Fruit fly (Drosophila melanogaster) whole organism, embryonic: ENCODE data around the gene Nab2.

Experiments
- CG10431 ChIP-seq: fragments of 200-800 bp; sonication (Bioruptor generic); optimal IDR thresholded peaks from 3 replicates; lab custom pipeline; 2018; ENCODE audit warnings: missing biosample characterization, mild to moderate bottlenecking, missing genetic modification characterization
- CG10543 ChIP-seq: fragments of 200-800 bp; sonication (Bioruptor generic); optimal IDR thresholded peaks from 3 replicates; lab custom pipeline; 2017; ENCODE audit warnings: missing biosample characterization, mild to moderate bottlenecking, missing genetic modification characterization, moderate library complexity
- CG12391 ChIP-seq: fragments of 200-800 bp; sonication (Bioruptor generic); optimal IDR thresholded peaks from 3 replicates; lab custom pipeline; 2018; ENCODE audit warnings: missing biosample characterization, mild to moderate bottlenecking, missing genetic modification characterization, moderate library complexity
- CG13296 ChIP-seq: fragments of 200-800 bp; sonication (Bioruptor generic); optimal IDR thresholded peaks from 3 replicates; lab custom pipeline; 2018; ENCODE audit warnings: missing biosample characterization, mild to moderate bottlenecking, missing genetic modification characterization
- CG15269 ChIP-seq: fragments of 200-800 bp; sonication (Bioruptor generic); optimal IDR thresholded peaks from 2 replicates; lab custom pipeline; 2018; ENCODE audit warnings: missing biosample characterization, mild to moderate bottlenecking, missing genetic modification characterization, moderate library complexity
- CG15696 ChIP-seq: fragments of 200-800 bp; sonication (Bioruptor generic); optimal IDR thresholded peaks from 2 replicates; lab custom pipeline; 2019; ENCODE audit warnings: missing biosample characterization, mild to moderate bottlenecking, missing genetic modification characterization, moderate library complexity
- CG1647 ChIP-seq: fragments of 200-800 bp; sonication (Bioruptor generic); optimal IDR thresholded peaks from 3 replicates; lab custom pipeline; 2016; ENCODE audit warnings: missing biosample characterization, missing genetic modification characterization
- CG16813 ChIP-seq: fragments of 200-800 bp; sonication (Bioruptor generic); IDR thresholded peaks from 3 replicates; pipeline ENCODE4 v1.3.6; 2022; ENCODE audit warnings: missing biosample characterization, missing genetic modification characterization; ENCODE audit not compliant: partially characterized antibody
- CG17328 ChIP-seq: fragments of 200-800 bp; sonication (Bioruptor generic); IDR thresholded peaks from 2 replicates; pipeline ENCODE4 v1.3.6; 2022; ENCODE audit warnings: missing biosample characterization, missing genetic modification characterization
- CG2712 ChIP-seq: fragments of 200-800 bp; optimal IDR thresholded peaks from 3 replicates; lab custom pipeline; 2019; ENCODE audit warnings: missing biosample characterization, mild to moderate bottlenecking, missing genetic modification characterization, moderate library complexity
- CG32532 ChIP-seq: fragments of 200-800 bp; sonication (Bioruptor generic); IDR thresholded peaks from 2 replicates; pipeline ENCODE4 v1.3.6; 2022; ENCODE audit warnings: missing biosample characterization, missing genetic modification characterization
- CG4707 ChIP-seq: fragments of 200-800 bp; sonication (Bioruptor generic); optimal IDR thresholded peaks from 2 replicates; lab custom pipeline; 2018; ENCODE audit warnings: missing biosample characterization, mild to moderate bottlenecking, missing genetic modification characterization, moderate library complexity
- CG6791 ChIP-seq: fragments of 200-800 bp; sonication (Bioruptor generic); IDR thresholded peaks from 3 replicates; pipeline ENCODE4 v1.3.6; 2022; ENCODE audit warnings: missing biosample characterization, missing genetic modification characterization; ENCODE audit not compliant: partially characterized antibody
- D ChIP-seq, 2 experiments: fragments of 200-800 bp in 1 of 2; fragments of >200 bp in 1 of 2; sonication (Bioruptor generic) in 1 of 2; optimal IDR thresholded peaks; 2 replicates in 1 of 2; 3 replicates in 1 of 2; lab custom pipeline; 2017; ENCODE audit warnings: mild to moderate bottlenecking in 1 of 2, missing biosample characterization in 1 of 2, missing genetic modification characterization in 1 of 2, missing genetic modification reagents in 1 of 2
- Dad ChIP-seq: fragments of 200-800 bp; sonication (Bioruptor generic); optimal IDR thresholded peaks from 3 replicates; lab custom pipeline; 2016; ENCODE audit warnings: missing biosample characterization, missing genetic modification characterization
- Dip2 ChIP-seq: fragments of 200-800 bp; sonication (Bioruptor generic); IDR thresholded peaks from 2 replicates; pipeline ENCODE4 v1.3.6; 2022; ENCODE audit warnings: missing biosample characterization, missing genetic modification characterization
- Elba2 ChIP-seq: fragments of 200-800 bp; sonication (Bioruptor generic); optimal IDR thresholded peaks from 3 replicates; lab custom pipeline; 2016; ENCODE audit warnings: missing biosample characterization, missing genetic modification characterization
- Ets97D ChIP-seq: fragments of 200-800 bp; sonication (Bioruptor generic); optimal IDR thresholded peaks from 3 replicates; lab custom pipeline; 2016; ENCODE audit warnings: missing biosample characterization, missing genetic modification characterization
- Hmx ChIP-seq: fragments of 200-800 bp; sonication (Bioruptor generic); optimal IDR thresholded peaks from 2 replicates; lab custom pipeline; 2016; ENCODE audit warnings: missing biosample characterization, missing genetic modification characterization
- MBD-R2 ChIP-seq: fragments of 200-800 bp; sonication (Bioruptor generic); IDR thresholded peaks from 2 replicates; pipeline ENCODE4 v1.3.6; 2022; ENCODE audit warnings: missing biosample characterization, missing genetic modification characterization
- Meics ChIP-seq: fragments of 200-800 bp; sonication (Bioruptor generic); optimal IDR thresholded peaks from 2 replicates; lab custom pipeline; 2017; ENCODE audit warnings: missing biosample characterization, mild to moderate bottlenecking, missing genetic modification characterization
- PHDP ChIP-seq: fragments of 200-800 bp; sonication (Bioruptor generic); optimal IDR thresholded peaks from 3 replicates; lab custom pipeline; 2018; ENCODE audit warnings: missing biosample characterization, mild to moderate bottlenecking, missing genetic modification characterization, moderate library complexity
- Rx ChIP-seq: fragments of 200-800 bp; sonication (Bioruptor generic); IDR thresholded peaks from 2 replicates; pipeline ENCODE4 v1.3.6; 2022; ENCODE audit warnings: missing biosample characterization, missing genetic modification characterization
- Taf1 ChIP-seq: fragments of 200-800 bp; sonication (Bioruptor generic); IDR thresholded peaks from 2 replicates; pipeline ENCODE4 v1.3.6; 2022; ENCODE audit warnings: missing biosample characterization, missing genetic modification characterization
- YL-1 ChIP-seq: fragments of 200-800 bp; sonication (Bioruptor generic); optimal IDR thresholded peaks from 3 replicates; lab custom pipeline; 2017; ENCODE audit warnings: missing biosample characterization, mild to moderate bottlenecking, missing genetic modification characterization
- ac ChIP-seq: fragments of 200-800 bp; sonication (Bioruptor generic); optimal IDR thresholded peaks from 3 replicates; lab custom pipeline; 2017; ENCODE audit warnings: missing biosample characterization, mild to moderate bottlenecking, missing genetic modification characterization
- aop ChIP-seq: fragments of 200-800 bp; sonication (Bioruptor generic); IDR thresholded peaks from 2 replicates; pipeline ENCODE4 v1.3.6; 2022; ENCODE audit warnings: missing biosample characterization, missing genetic modification characterization
- ash1 ChIP-seq: fragments of 200-800 bp; sonication (Bioruptor generic); optimal IDR thresholded peaks from 2 replicates; lab custom pipeline; 2018; ENCODE audit warnings: missing biosample characterization, mild to moderate bottlenecking, missing genetic modification characterization
- ato ChIP-seq: fragments of 200-800 bp; sonication (Bioruptor generic); IDR thresholded peaks from 2 replicates; pipeline ENCODE4 v1.3.6; 2022; ENCODE audit warnings: missing biosample characterization, missing genetic modification characterization; ENCODE audit not compliant: partially characterized antibody
- chif ChIP-seq, 2 experiments: fragments of 200-800 bp; sonication (Bioruptor generic); optimal IDR thresholded peaks; 3 replicates each; lab custom pipeline; 2016; ENCODE audit warnings: missing biosample characterization in 2 of 2, missing genetic modification characterization in 2 of 2
- chinmo ChIP-seq: fragments of 200-800 bp; sonication (Bioruptor generic); IDR thresholded peaks from 4 replicates; pipeline ENCODE4 v1.3.6; 2022; ENCODE audit warnings: missing biosample characterization, missing genetic modification characterization; ENCODE audit not compliant: partially characterized antibody
- dpn ChIP-seq, 2 experiments: fragments of 200-800 bp; sonication (Bioruptor generic); optimal IDR thresholded peaks; 3 replicates each; lab custom pipeline; 2016; ENCODE audit warnings: missing biosample characterization in 2 of 2, missing genetic modification characterization in 2 of 2
- emc ChIP-seq: fragments of 200-800 bp; sonication (Bioruptor generic); optimal IDR thresholded peaks from 2 replicates; lab custom pipeline; 2016; ENCODE audit warnings: missing biosample characterization, missing genetic modification characterization
- exex ChIP-seq: fragments of 200-800 bp; sonication (Bioruptor generic); optimal IDR thresholded peaks from 4 replicates; lab custom pipeline; 2018; ENCODE audit warnings: missing biosample characterization, mild to moderate bottlenecking, missing genetic modification characterization, moderate library complexity
- eyg ChIP-seq: fragments of 200-800 bp; sonication (Bioruptor generic); optimal IDR thresholded peaks from 3 replicates; lab custom pipeline; 2016; ENCODE audit warnings: missing biosample characterization, missing genetic modification characterization
- gcm ChIP-seq: fragments of 200-800 bp; sonication (Bioruptor generic); optimal IDR thresholded peaks from 2 replicates; lab custom pipeline; 2019; ENCODE audit warnings: missing biosample characterization, mild to moderate bottlenecking, missing genetic modification characterization, moderate library complexity
- insv ChIP-seq, 2 experiments: fragments of 200-800 bp; sonication (Bioruptor generic); optimal IDR thresholded peaks; 3 replicates each; lab custom pipeline; 2016 to 2018; ENCODE audit warnings: missing biosample characterization in 2 of 2, missing genetic modification characterization in 2 of 2
- kah ChIP-seq: fragments of 200-800 bp; sonication (Bioruptor generic); optimal IDR thresholded peaks from 2 replicates; lab custom pipeline; 2018; ENCODE audit warnings: missing biosample characterization, mild to moderate bottlenecking, missing genetic modification characterization
- lab ChIP-seq: fragments of 200-800 bp; sonication (Bioruptor generic); optimal IDR thresholded peaks from 3 replicates; lab custom pipeline; 2017; ENCODE audit warnings: missing biosample characterization, missing genetic modification characterization, mild to moderate bottlenecking, moderate library complexity, missing genetic modification reagents
- nmo ChIP-seq: fragments of 200-800 bp; sonication (Bioruptor generic); optimal IDR thresholded peaks from 2 replicates; lab custom pipeline; 2018; ENCODE audit warnings: missing biosample characterization, mild to moderate bottlenecking, missing genetic modification characterization, moderate library complexity
- onecut ChIP-seq: fragments of 200-800 bp; sonication (Bioruptor generic); IDR thresholded peaks from 2 replicates; pipeline ENCODE4 v1.3.6; 2022; ENCODE audit warnings: missing biosample characterization, missing genetic modification characterization
- otp ChIP-seq: fragments of 200-800 bp; sonication (Bioruptor generic); IDR thresholded peaks from 3 replicates; pipeline ENCODE4, ENCODE4 v1.3.6; 2022; ENCODE audit warnings: missing biosample characterization, missing genetic modification characterization
- pzg ChIP-seq: fragments of 200-800 bp; sonication (Bioruptor generic); optimal IDR thresholded peaks from 3 replicates; lab custom pipeline; 2018; ENCODE audit warnings: missing biosample characterization, mild to moderate bottlenecking, missing genetic modification characterization, moderate library complexity
- salm ChIP-seq: fragments of 200-800 bp; sonication (Bioruptor generic); optimal IDR thresholded peaks from 2 replicates; lab custom pipeline; 2018; ENCODE audit warnings: missing biosample characterization, mild to moderate bottlenecking, missing genetic modification characterization
- schlank ChIP-seq: fragments of 200-800 bp; sonication (Bioruptor generic); optimal IDR thresholded peaks from 2 replicates; lab custom pipeline; 2018; ENCODE audit warnings: missing biosample characterization, mild to moderate bottlenecking, missing genetic modification characterization
- sr ChIP-seq: fragments of 200-800 bp; sonication (Bioruptor generic); IDR thresholded peaks from 3 replicates; pipeline ENCODE4 v1.3.6; 2022; ENCODE audit warnings: missing biosample characterization, missing genetic modification characterization
- stwl ChIP-seq: fragments of 200-800 bp; sonication (Bioruptor generic); optimal IDR thresholded peaks from 3 replicates; lab custom pipeline; 2018; ENCODE audit warnings: missing biosample characterization, mild to moderate bottlenecking, missing genetic modification characterization, moderate library complexity
- unc-4 ChIP-seq: fragments of 200-800 bp; sonication (Bioruptor generic); IDR thresholded peaks from 2 replicates; pipeline ENCODE4 v1.3.6; 2022; ENCODE audit warnings: missing biosample characterization, missing genetic modification characterization; ENCODE audit not compliant: partially characterized antibody
- zen2 ChIP-seq: fragments of 200-800 bp; sonication (Bioruptor generic); IDR thresholded peaks from 3 replicates; pipeline ENCODE4 v1.3.6; 2022; ENCODE audit warnings: missing biosample characterization, missing genetic modification characterization; ENCODE audit not compliant: partially characterized antibody

Gene Nab2

DNA sequence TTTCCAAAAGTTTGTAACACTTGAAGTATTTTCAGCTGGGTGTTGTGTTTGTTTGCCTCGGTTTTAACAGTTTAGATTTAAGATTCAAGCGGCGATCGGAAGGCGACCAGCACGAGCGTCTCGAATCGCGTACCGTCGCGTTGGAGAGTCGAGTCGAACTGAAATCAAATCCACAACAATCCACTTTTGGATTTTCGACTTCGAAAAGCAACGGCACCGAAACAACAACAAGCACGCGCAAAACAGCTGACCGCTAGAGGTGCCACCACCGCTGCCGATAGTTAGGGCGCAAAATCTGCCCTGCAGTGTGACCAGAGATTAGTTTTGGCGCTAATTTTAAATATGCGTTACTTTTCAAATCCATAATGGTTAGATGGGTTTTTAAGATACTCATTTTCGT, 47.1 kb downstream of the Nab2 start, which contains the start of gene jar (continued):
- TF ChIP-seq eyg (GFP tag; lab: Kevin White, UChicago) (no peak), Ets97D (GFP tag; lab: Kevin White, UChicago) (peak; percentile 75), ac (GFP tag; lab: Kevin White, UChicago) (no peak), gcm (peak; percentile 63), Hmx (GFP tag; lab: Kevin White, UChicago) (no peak), Taf1 (GFP tag; lab: Robert Waterston, UW) (no peak), ash1 (GFP tag; lab: Kevin White, UChicago) (peak; percentile 52), CG12391 (peak; percentile 55), aop (no peak), emc (GFP tag; lab: Kevin White, UChicago) (no peak), YL-1 (GFP tag; lab: Kevin White, UChicago) (peak; percentile 15), CG10431 (peak; percentile 42), Elba2 (no peak), CG15269 (tag; lab: Kevin White, UChicago) (peak; percentile 50), Dip2 (GFP tag; lab: Robert Waterston, UW) (no peak), otp (peak; percentile 61; the same call in 1 of the 3 replicates), Dad (peak; percentile 27), MBD-R2 (GFP tag; lab: Robert Waterston, UW) (peak; percentile 45; the same call in 1 of the 2 replicates), CG4707 (peak; percentile 29), pzg (GFP tag; lab: Kevin White, UChicago) (peak; percentile 97), nmo (GFP tag; lab: Kevin White, UChicago) (peak; percentile 45), CG13296 (peak; percentile 16), CG1647 (peak; percentile 6), salm (tag; lab: Kevin White, UChicago) (peak; percentile 24), stwl (tag; lab: Kevin White, UChicago) (peak; percentile 35), CG2712 (tag; lab: Kevin White, UChicago) (peak; percentile 65), onecut (GFP tag; lab: Robert Waterston, UW) (no peak), CG16813 (GFP tag; lab: Robert Waterston, UW) (peak; percentile 85), lab (GFP tag; lab: Kevin White, UChicago) (peak; percentile 60), CG6791 (GFP tag; lab: Robert Waterston, UW) (peak; percentile 91), insv (GFP tag; optimal IDR thresholded peaks at IDR 0.05; lab: Kevin White, UChicago) (peak in 1 of 2 experiments; percentile 73), Meics (GFP tag; lab: Kevin White, UChicago) (peak; percentile 18), exex (tag; lab: Kevin White, UChicago) (peak; percentile 22), D (optimal IDR thresholded peaks at IDR 0.05; lab: Kevin White, UChicago) (peak; percentile 5), D (GFP tag; optimal IDR thresholded peaks at IDR 0.05; lab: Kevin White, UChicago) (no peak), Rx (GFP tag; lab: Robert Waterston, UW) (no peak), chinmo (GFP tag; lab: Robert Waterston, UW) (peak; percentile 95; the same call in 3 of the 4 replicates), CG32532 (GFP tag; lab: Robert Waterston, UW) (peak; percentile 49; the same call in 1 of the 2 replicates), CG15696 (tag; lab: Kevin White, UChicago) (no peak), unc-4 (GFP tag; lab: Robert Waterston, UW) (peak; percentile 93), PHDP (peak; percentile 46), dpn (GFP tag; optimal IDR thresholded peaks at IDR 0.05; lab: Kevin White, UChicago) (peak in 1 of 2 experiments; percentile 7), ato (GFP tag; lab: Robert Waterston, UW) (peak; percentile 88), kah (GFP tag; lab: Kevin White, UChicago) (peak; percentile 34), CG17328 (GFP tag; lab: Robert Waterston, UW) (peak; percentile 35), sr (GFP tag; lab: Robert Waterston, UW) (0 out of 3 replicates have a peak, but pooled peaks have one; percentile 41), chif (GFP tag; optimal IDR thresholded peaks at IDR 0.05; lab: Kevin White, UChicago) (no peak), schlank (tag; lab: Kevin White, UChicago) (peak; percentile 34), zen2 (peak; percentile 87), CG10543 (GFP tag; lab: Kevin White, UChicago) (peak; percentile 71)
